Fruit fly (Drosophila melanogaster) S2 (cell line): ENCODE measurements around the gene CG17344.

Experiments used
- CG8478 ChIP-seq: fragments of >200 bp; optimal IDR thresholded peaks from 2 replicates; lab custom pipeline; 2018
- CTCF ChIP-seq, 2 experiments: fragments of >200 bp; optimal IDR thresholded peaks; 2 replicates each; lab custom pipeline; 2018

DNA sequence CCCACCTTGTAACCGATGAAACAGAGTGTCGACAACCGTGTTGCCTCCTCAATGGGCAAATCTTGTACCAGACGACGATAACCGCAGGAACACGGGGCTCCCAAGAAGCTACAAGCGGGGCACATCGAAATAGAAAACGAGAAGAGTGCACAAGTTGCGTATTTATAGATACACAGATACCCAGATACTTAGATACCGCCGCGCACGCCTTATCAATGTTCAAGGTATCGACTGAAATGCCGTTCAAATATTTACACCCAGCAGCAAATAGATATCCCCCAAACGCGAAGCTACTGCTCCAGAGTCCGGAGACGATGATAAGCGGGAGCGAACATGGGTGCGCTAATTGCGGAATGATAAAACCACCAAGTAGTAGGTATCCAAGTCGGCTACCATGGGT, 3.2 kb upstream of the CG17344 start:
- TF ChIP-seq CG8478 (lab: Kevin White, UChicago) (no peak), CTCF (optimal IDR thresholded peaks at IDR 0.05; lab: Kevin White, UChicago) (no peak)
